Fruit fly (Drosophila melanogaster) whole organism, embryonic: ENCODE results near the gene Atat.

Experiments used
- Antp ChIP-seq: fragments of 200-800 bp; sonication (Bioruptor generic); optimal IDR thresholded peaks from 3 replicates; lab custom pipeline; 2016; ENCODE audit warnings: missing biosample characterization, missing genetic modification characterization
- B-H2 ChIP-seq: fragments of 200-800 bp; sonication (Bioruptor generic); optimal IDR thresholded peaks from 2 replicates; lab custom pipeline; 2018; ENCODE audit warnings: missing biosample characterization, mild to moderate bottlenecking, missing genetic modification characterization
- BtbVII ChIP-seq: fragments of 200-800 bp; sonication (Bioruptor generic); optimal IDR thresholded peaks from 3 replicates; lab custom pipeline; 2017; ENCODE audit warnings: missing biosample characterization, mild to moderate bottlenecking, missing genetic modification characterization
- CG11093 ChIP-seq: fragments of 200-800 bp; sonication (Bioruptor generic); IDR thresholded peaks from 3 replicates; pipeline ENCODE4 v1.3.6; 2022; ENCODE audit warnings: missing biosample characterization, missing genetic modification characterization
- CG14441 ChIP-seq: fragments of 200-800 bp; sonication (Bioruptor generic); IDR thresholded peaks from 2 replicates; pipeline ENCODE4 v1.3.6; 2022; ENCODE audit warnings: missing biosample characterization, missing genetic modification characterization
- CG14667 ChIP-seq: fragments of 200-800 bp; sonication (Bioruptor generic); IDR thresholded peaks from 2 replicates; pipeline ENCODE4 v1.3.6; 2022; ENCODE audit warnings: missing biosample characterization, missing genetic modification characterization
- CG15601 ChIP-seq: fragments of 200-800 bp; sonication (Bioruptor generic); optimal IDR thresholded peaks from 3 replicates; lab custom pipeline; 2019; ENCODE audit warnings: missing biosample characterization, mild to moderate bottlenecking, missing genetic modification characterization, moderate library complexity
- CG1647 ChIP-seq: fragments of 200-800 bp; sonication (Bioruptor generic); optimal IDR thresholded peaks from 3 replicates; lab custom pipeline; 2016; ENCODE audit warnings: missing biosample characterization, missing genetic modification characterization
- CG17385 ChIP-seq: fragments of 200-800 bp; sonication (Bioruptor generic); optimal IDR thresholded peaks from 3 replicates; lab custom pipeline; 2018; ENCODE audit warnings: missing biosample characterization, mild to moderate bottlenecking, missing genetic modification characterization
- CG34376 ChIP-seq: fragments of 200-800 bp; sonication (Bioruptor generic); optimal IDR thresholded peaks from 2 replicates; lab custom pipeline; 2018; ENCODE audit warnings: missing biosample characterization, mild to moderate bottlenecking, missing genetic modification characterization
- CG3995 ChIP-seq: fragments of 200-800 bp; sonication (Bioruptor generic); optimal IDR thresholded peaks from 3 replicates; lab custom pipeline; 2016; ENCODE audit warnings: missing biosample characterization, missing genetic modification characterization
- CG6254 ChIP-seq: fragments of 200-800 bp; sonication (Bioruptor generic); optimal IDR thresholded peaks from 3 replicates; lab custom pipeline; 2017; ENCODE audit warnings: mild to moderate bottlenecking, missing biosample characterization, missing genetic modification reagents, missing genetic modification characterization
- CG6813 ChIP-seq: fragments of 200-800 bp; sonication (Bioruptor generic); optimal IDR thresholded peaks from 2 replicates; lab custom pipeline; 2017; ENCODE audit warnings: missing biosample characterization, missing genetic modification characterization, mild to moderate bottlenecking, moderate library complexity, missing genetic modification reagents
- CG8290 ChIP-seq, 3 experiments: fragments of 200-800 bp; sonication (Bioruptor generic); optimal IDR thresholded peaks; 2 replicates each; lab custom pipeline; 2016 to 2019; ENCODE audit warnings: missing biosample characterization in 3 of 3, missing genetic modification characterization in 3 of 3, mild to moderate bottlenecking in 2 of 3, moderate library complexity in 1 of 3
- CTCF ChIP-seq: fragments of 200-800 bp; sonication (Bioruptor generic); optimal IDR thresholded peaks from 2 replicates; lab custom pipeline; 2017; ENCODE audit warnings: missing biosample characterization, mild to moderate bottlenecking, missing genetic modification characterization, moderate library complexity
- Fer3 ChIP-seq: fragments of 200-800 bp; sonication (Bioruptor generic); optimal IDR thresholded peaks from 2 replicates; lab custom pipeline; 2018; ENCODE audit warnings: missing biosample characterization, mild to moderate bottlenecking, missing genetic modification characterization, moderate library complexity
- H2.0 ChIP-seq: fragments of 200-800 bp; sonication (Bioruptor generic); IDR thresholded peaks from 2 replicates; pipeline ENCODE4 v1.3.6; 2022; ENCODE audit warnings: missing biosample characterization, missing genetic modification characterization
- Hsf ChIP-seq: fragments of 200-800 bp; sonication (Bioruptor generic); optimal IDR thresholded peaks from 3 replicates; lab custom pipeline; 2016; ENCODE audit warnings: missing biosample characterization, missing genetic modification characterization
- Med ChIP-seq: fragments of 200-800 bp; sonication (Bioruptor generic); peaks from one replicate; lab custom pipeline; 2016; ENCODE audit warnings: missing biosample characterization, missing genetic modification characterization, mild to moderate bottlenecking, inconsistent platforms, moderate library complexity
- Sry-δ ChIP-seq: fragments of 200-800 bp; sonication (Bioruptor generic); optimal IDR thresholded peaks from 2 replicates; lab custom pipeline; 2016; ENCODE audit warnings: missing biosample characterization, missing genetic modification characterization
- Ssrp ChIP-seq: fragments of 200-800 bp; sonication (Bioruptor generic); optimal IDR thresholded peaks from 2 replicates; lab custom pipeline; 2018; ENCODE audit warnings: missing biosample characterization, mild to moderate bottlenecking, missing genetic modification characterization, moderate library complexity
- Vsx1 ChIP-seq: fragments of 200-800 bp; sonication (Bioruptor generic); optimal IDR thresholded peaks from 2 replicates; lab custom pipeline; 2017; ENCODE audit warnings: missing biosample characterization, mild to moderate bottlenecking, missing genetic modification characterization, missing genetic modification reagents
- ab ChIP-seq: fragments of 200-800 bp; sonication (Bioruptor generic); optimal IDR thresholded peaks from 2 replicates; lab custom pipeline; 2016; ENCODE audit warnings: missing biosample characterization, missing genetic modification characterization
- cad ChIP-seq: fragments of >200 bp; optimal IDR thresholded peaks from 2 replicates; lab custom pipeline; 2017; ENCODE audit warnings: missing biosample characterization, missing genetic modification characterization
- chinmo ChIP-seq: fragments of 200-800 bp; sonication (Bioruptor generic); IDR thresholded peaks from 4 replicates; pipeline ENCODE4 v1.3.6; 2022; ENCODE audit warnings: missing biosample characterization, missing genetic modification characterization; ENCODE audit not compliant: partially characterized antibody
- croc ChIP-seq: fragments of 200-800 bp; sonication (Bioruptor generic); conservative IDR thresholded peaks from 3 replicates; pipeline ENCODE4 v1.3.6; 2022; ENCODE audit warnings: missing biosample characterization, missing genetic modification characterization
- crol ChIP-seq: fragments of 200-800 bp; sonication (Bioruptor generic); IDR thresholded peaks from 2 replicates; pipeline ENCODE4 v1.3.6; 2022; ENCODE audit warnings: missing biosample characterization, missing genetic modification characterization
- danr ChIP-seq: fragments of 200-800 bp; sonication (Bioruptor generic); IDR thresholded peaks from 2 replicates; pipeline ENCODE4 v1.3.6; 2022; ENCODE audit warnings: missing biosample characterization, missing genetic modification characterization
- exex ChIP-seq: fragments of 200-800 bp; sonication (Bioruptor generic); optimal IDR thresholded peaks from 4 replicates; lab custom pipeline; 2018; ENCODE audit warnings: missing biosample characterization, mild to moderate bottlenecking, missing genetic modification characterization, moderate library complexity
- gem ChIP-seq: fragments of 200-800 bp; sonication (Bioruptor generic); optimal IDR thresholded peaks from 2 replicates; lab custom pipeline; 2019; ENCODE audit warnings: missing biosample characterization, mild to moderate bottlenecking, missing genetic modification characterization, moderate library complexity
- gt ChIP-seq: fragments of 200-800 bp; sonication (Bioruptor generic); IDR thresholded peaks from 2 replicates; pipeline ENCODE4 v1.3.6; 2022; ENCODE audit warnings: missing biosample characterization, missing genetic modification characterization
- h ChIP-seq: fragments of >200 bp; optimal IDR thresholded peaks from 2 replicates; lab custom pipeline; 2017
- jing ChIP-seq: fragments of 200-800 bp; sonication (Bioruptor generic); optimal IDR thresholded peaks from 2 replicates; lab custom pipeline; 2018; ENCODE audit warnings: missing biosample characterization, mild to moderate bottlenecking, missing genetic modification characterization
- jumu ChIP-seq: fragments of 200-800 bp; sonication (Bioruptor generic); optimal IDR thresholded peaks from 3 replicates; lab custom pipeline; 2016; ENCODE audit warnings: missing biosample characterization, missing genetic modification characterization
- rib ChIP-seq: fragments of 200-800 bp; sonication (Bioruptor generic); IDR thresholded peaks from 2 replicates; pipeline ENCODE4 v1.3.6; 2022; ENCODE audit warnings: missing biosample characterization, missing genetic modification characterization
- salm ChIP-seq: fragments of 200-800 bp; sonication (Bioruptor generic); optimal IDR thresholded peaks from 2 replicates; lab custom pipeline; 2018; ENCODE audit warnings: missing biosample characterization, mild to moderate bottlenecking, missing genetic modification characterization
- sc ChIP-seq, 3 experiments: fragments of >200 bp in 2 of 3; fragments of 200-800 bp in 1 of 3; sonication (Bioruptor generic) in 1 of 3; optimal IDR thresholded peaks; 2 replicates in 2 of 3; 3 replicates in 1 of 3; lab custom pipeline; 2017; ENCODE audit warnings: mild to moderate bottlenecking in 1 of 3, missing biosample characterization in 1 of 3, missing genetic modification characterization in 1 of 3, missing genetic modification reagents in 1 of 3
- sens ChIP-seq: fragments of 200-800 bp; sonication (Bioruptor generic); peaks from one replicate; lab custom pipeline; 2016; ENCODE audit warnings: missing biosample characterization, missing genetic modification characterization
- slbo ChIP-seq: fragments of 200-800 bp; sonication (Bioruptor generic); IDR thresholded peaks from 2 replicates; pipeline ENCODE4 v1.3.6; 2022; ENCODE audit warnings: missing biosample characterization, missing genetic modification characterization
- tin ChIP-seq: fragments of 200-800 bp; sonication (Bioruptor generic); optimal IDR thresholded peaks from 3 replicates; lab custom pipeline; 2016; ENCODE audit warnings: missing biosample characterization, missing genetic modification characterization
- vfl ChIP-seq: fragments of 200-800 bp; sonication (Bioruptor generic); optimal IDR thresholded peaks from 2 replicates; lab custom pipeline; 2016; ENCODE audit warnings: missing biosample characterization, missing genetic modification characterization
- vnd ChIP-seq: fragments of 200-800 bp; sonication (Bioruptor generic); IDR thresholded peaks from 3 replicates; pipeline ENCODE4 v1.3.6; 2022; ENCODE audit warnings: missing biosample characterization, missing genetic modification characterization; ENCODE audit not compliant: partially characterized antibody
- vvl ChIP-seq: fragments of 200-800 bp; sonication (Bioruptor generic); IDR thresholded peaks from 2 replicates; pipeline ENCODE4 v1.3.6; 2022; ENCODE audit warnings: missing biosample characterization, missing genetic modification characterization
- wdn ChIP-seq: fragments of 200-800 bp; sonication (Bioruptor generic); IDR thresholded peaks from 2 replicates; pipeline ENCODE4 v1.3.6; 2022; ENCODE audit warnings: missing biosample characterization, missing genetic modification characterization
- yki ChIP-seq: fragments of >200 bp; optimal IDR thresholded peaks from 3 replicates; lab custom pipeline; 2018
- zf30C ChIP-seq: fragments of 200-800 bp; sonication (Bioruptor generic); optimal IDR thresholded peaks from 3 replicates; lab custom pipeline; 2018; ENCODE audit warnings: missing biosample characterization, mild to moderate bottlenecking, missing genetic modification characterization

Atat gene

DNA sequence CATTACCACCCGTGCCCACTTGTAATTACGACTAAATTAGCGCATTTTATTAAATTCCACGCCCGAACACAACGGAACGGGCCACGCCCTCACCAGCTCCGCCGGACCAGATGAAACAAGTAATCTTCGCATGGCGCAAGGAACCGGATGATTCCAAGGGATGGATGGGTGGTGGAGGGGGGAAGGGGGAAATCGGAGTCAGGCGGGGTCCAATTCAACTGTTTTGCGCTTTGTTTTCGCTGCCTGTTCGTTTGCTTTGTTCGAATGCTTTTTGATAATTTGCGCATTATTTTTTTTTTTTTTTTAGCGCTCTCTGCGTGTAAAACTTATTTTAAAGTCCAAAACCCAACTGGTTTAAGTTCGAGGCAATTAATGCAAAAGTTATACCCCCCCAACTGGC lies 29.9 kb downstream of the Atat start:
- TF ChIP-seq chinmo (GFP tag; lab: Robert Waterston, UW) (peak; percentile 75; the same call in 1 of the 4 replicates), CG34376 (GFP tag; lab: Kevin White, UChicago) (no peak), CG15601 (tag; lab: Kevin White, UChicago) (no peak), CG14667 (GFP tag; lab: Robert Waterston, UW) (no peak), CG6254 (GFP tag; lab: Kevin White, UChicago) (no peak), danr (GFP tag; lab: Robert Waterston, UW) (no peak), CG17385 (GFP tag; lab: Kevin White, UChicago) (no peak), ab (GFP tag; lab: Kevin White, UChicago) (no peak), H2.0 (GFP tag; lab: Robert Waterston, UW) (no peak), CG8290 (GFP tag; optimal IDR thresholded peaks at IDR 0.05; lab: Kevin White, UChicago) (no peak), CG8290 (tag; optimal IDR thresholded peaks at IDR 0.05; lab: Kevin White, UChicago) (peak in 1 of 2 experiments; percentile 21), yki (lab: Kevin White, UChicago) (no peak), CTCF (GFP tag; lab: Kevin White, UChicago) (no peak), vfl (no peak), Antp (GFP tag; lab: Kevin White, UChicago) (no peak), vnd (GFP tag; lab: Robert Waterston, UW) (0 out of 3 replicates have a peak, but pooled peaks have one; percentile 10), Fer3 (tag; lab: Kevin White, UChicago) (no peak), CG14441 (GFP tag; lab: Robert Waterston, UW) (no peak), crol (peak; percentile 67), CG11093 (GFP tag; lab: Robert Waterston, UW) (no peak), tin (GFP tag; lab: Kevin White, UChicago) (no peak), h (lab: Kevin White, UChicago) (no peak), rib (GFP tag; lab: Robert Waterston, UW) (no peak), Sry-δ (no peak), jumu (GFP tag; lab: Kevin White, UChicago) (no peak), Hsf (GFP tag; lab: Kevin White, UChicago) (no peak), jing (no peak)
- TF ChIP-seq, all 482 proteins: peak for 4

DNA sequence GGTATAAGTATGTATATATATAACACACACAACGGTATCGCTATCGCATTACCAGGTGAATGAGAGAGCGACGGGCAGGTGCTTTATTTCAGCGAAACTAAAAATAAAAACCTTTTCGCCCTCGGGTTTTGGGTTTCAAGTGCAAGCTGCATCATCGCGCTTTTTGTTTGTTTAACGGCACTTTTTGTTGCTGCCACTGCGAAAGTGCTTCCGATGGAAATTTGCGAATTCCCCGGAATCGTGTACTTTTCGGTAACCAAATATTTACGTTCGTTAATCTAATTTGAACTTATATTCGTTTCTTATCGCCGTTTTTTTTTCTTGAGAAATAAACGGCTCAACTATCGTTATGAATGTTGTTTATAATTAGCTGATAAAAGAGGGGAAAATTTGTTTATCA lies 30.5 kb downstream of the Atat start:
- no peak for TF ChIP-seq cad (GFP tag; lab: Kevin White, UChicago)
- TF ChIP-seq wdn (GFP tag; lab: Robert Waterston, UW) = no peak
- no peak for TF ChIP-seq BtbVII (GFP tag; lab: Kevin White, UChicago)
- peak; percentile 38 for TF ChIP-seq Vsx1 (GFP tag; lab: Kevin White, UChicago)
- no peak for TF ChIP-seq CG3995 (GFP tag; lab: Kevin White, UChicago)
- TF ChIP-seq exex (tag; lab: Kevin White, UChicago) = peak; percentile 82
- peak; percentile 18 for TF ChIP-seq CG34376 (GFP tag; lab: Kevin White, UChicago)

DNA sequence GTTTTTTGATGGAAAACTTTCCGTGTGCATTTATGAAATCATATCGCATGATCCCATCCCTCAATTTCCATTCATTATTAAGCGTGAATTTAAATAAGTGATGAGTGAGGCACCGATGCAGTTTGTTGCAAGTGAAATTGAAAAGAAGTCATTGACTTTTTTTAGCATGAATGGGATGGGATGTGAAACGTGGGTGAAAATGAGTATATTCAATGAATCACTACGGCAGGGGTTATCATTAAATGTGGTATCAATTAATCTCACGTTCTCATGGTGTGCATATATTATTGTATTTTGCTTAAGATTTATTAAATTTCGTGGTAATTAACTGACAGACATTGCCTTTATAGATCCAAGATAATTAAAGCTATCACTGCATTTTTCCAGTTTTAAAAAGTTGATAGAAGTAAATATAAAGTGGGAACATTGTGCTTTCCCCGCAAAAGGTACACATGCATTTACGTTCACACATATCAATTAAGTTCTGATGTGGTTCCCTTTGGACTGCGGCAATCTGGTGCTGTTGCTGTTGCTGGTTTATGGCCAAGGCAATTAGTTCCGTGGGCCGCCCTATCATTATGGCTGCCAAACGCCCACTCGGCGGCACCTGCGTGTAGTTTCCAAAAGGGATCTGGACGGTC lies 35.1 kb downstream of the Atat start:
- TF ChIP-seq gem (no peak), exex (tag; lab: Kevin White, UChicago) (peak; percentile 19), sens (GFP tag; lab: Kevin White, UChicago) (peak; percentile 62)

DNA sequence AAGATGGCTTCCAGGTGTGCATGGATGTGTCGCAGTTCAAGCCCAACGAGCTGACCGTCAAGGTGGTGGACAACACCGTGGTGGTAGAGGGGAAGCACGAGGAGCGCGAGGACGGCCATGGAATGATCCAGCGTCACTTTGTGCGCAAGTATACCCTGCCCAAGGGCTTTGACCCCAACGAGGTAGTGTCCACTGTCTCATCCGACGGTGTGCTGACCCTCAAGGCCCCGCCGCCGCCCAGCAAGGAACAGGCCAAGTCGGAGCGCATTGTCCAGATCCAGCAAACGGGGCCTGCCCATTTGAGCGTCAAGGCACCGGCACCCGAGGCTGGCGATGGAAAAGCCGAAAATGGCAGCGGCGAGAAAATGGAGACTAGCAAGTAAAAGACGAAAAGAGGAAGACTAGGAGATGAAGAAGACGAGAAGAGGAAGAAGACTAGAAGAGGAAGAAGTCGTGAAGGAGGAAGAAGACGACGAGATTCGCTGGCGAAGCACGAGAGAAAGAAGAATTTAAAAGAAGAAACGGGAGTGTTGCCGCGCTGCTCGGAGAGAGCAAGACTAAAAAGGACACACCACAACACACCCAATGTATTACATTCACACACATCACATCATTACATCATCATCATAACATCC lies 42.0 kb downstream of the Atat start:
- TF ChIP-seq sc (optimal IDR thresholded peaks at IDR 0.05; lab: Kevin White, UChicago) (no peak), sc (GFP tag; optimal IDR thresholded peaks at IDR 0.05; lab: Kevin White, UChicago) (no peak), CG1647 (GFP tag; lab: Kevin White, UChicago) (no peak), croc (GFP tag; lab: Robert Waterston, UW) (no peak), CG6813 (GFP tag; lab: Kevin White, UChicago) (no peak), B-H2 (GFP tag; lab: Kevin White, UChicago) (no peak), vvl (0 out of 2 replicates have a peak, but pooled peaks have one; percentile 9), Med (GFP tag; lab: Kevin White, UChicago) (peak; percentile 44), Ssrp (tag; lab: Kevin White, UChicago) (no peak), slbo (GFP tag; lab: Robert Waterston, UW) (0 out of 2 replicates have a peak, but pooled peaks have one; percentile 16), salm (tag; lab: Kevin White, UChicago) (no peak), zf30C (GFP tag; lab: Kevin White, UChicago) (no peak), gt (GFP tag; lab: Robert Waterston, UW) (no peak)
